Worm (Caenorhabditis elegans) whole organism, early embryonic: ENCODE data around the gene F11C7.7.

ENCODE experiments used
- B0310.2 ChIP-seq: sonication (generic microtip); optimal IDR thresholded peaks from 2 replicates; lab custom pipeline; 2016; ENCODE audit warnings: mild to moderate bottlenecking, missing genetic modification characterization, missing compliant biosample characterization
- F13C5.2 ChIP-seq: sonication (generic microtip); optimal IDR thresholded peaks from 2 replicates; lab custom pipeline; 2017; ENCODE audit warnings: mild to moderate bottlenecking, missing genetic modification characterization, inconsistent platforms, missing compliant biosample characterization
- aly-1 ChIP-seq: sonication (generic microtip); optimal IDR thresholded peaks from 2 replicates; lab custom pipeline; 2016; ENCODE audit warnings: missing genetic modification characterization, missing compliant biosample characterization
- ama-1 ChIP-seq: fragments of 150-350 bp; optimal IDR thresholded peaks from 2 replicates; lab custom pipeline; 2014
- hmg-4 ChIP-seq: fragments of 200-800 bp; sonication (Bioruptor generic); optimal IDR thresholded peaks from 2 replicates; lab custom pipeline; 2018; ENCODE audit warnings: mild to moderate bottlenecking, missing genetic modification characterization, missing compliant biosample characterization
- hnd-1 ChIP-seq: sonication (generic microtip); optimal IDR thresholded peaks from 2 replicates; lab custom pipeline; 2016; ENCODE audit warnings: missing genetic modification characterization, missing compliant biosample characterization
- scrt-1 ChIP-seq: fragments of 200-800 bp; sonication (Bioruptor generic); IDR thresholded peaks from 2 replicates; pipeline ENCODE4 v1.3.6; 2022; ENCODE audit warnings: missing genetic modification characterization, missing compliant biosample characterization
- sea-1 ChIP-seq: fragments of 200-800 bp; sonication (Bioruptor generic); conservative IDR thresholded peaks from 2 replicates; pipeline ENCODE4 v1.3.6; 2022; ENCODE audit warnings: missing genetic modification characterization, missing compliant biosample characterization
- tbx-11 ChIP-seq: fragments of 200-800 bp; sonication (Bioruptor generic); IDR thresholded peaks from 2 replicates; pipeline ENCODE4 v1.3.6; 2022; ENCODE audit warnings: missing genetic modification characterization, missing compliant biosample characterization
- tra-4 ChIP-seq: sonication (generic microtip); optimal IDR thresholded peaks from 2 replicates; lab custom pipeline; 2017; ENCODE audit warnings: missing genetic modification characterization, missing compliant biosample characterization

ce11 chrX:17438386-17438785 lies 40.0 kb downstream of the F11C7.7 start, which contains the start of gene C36E6.8:
- TF ChIP-seq ama-1 (lab: Kevin White, UChicago) = no peak
- no peak for TF ChIP-seq aly-1
- no peak for TF ChIP-seq F13C5.2
- TF ChIP-seq hnd-1 = no peak
- TF ChIP-seq sea-1 (GFP tag; lab: Robert Waterston, UW) = no peak
- TF ChIP-seq B0310.2 = no peak
- no peak for TF ChIP-seq tra-4 (tag; lab: Kevin White, UChicago)
- TF ChIP-seq scrt-1 (GFP tag; lab: Robert Waterston, UW) = no peak
- TF ChIP-seq tbx-11 (GFP tag; lab: Robert Waterston, UW) = no peak
- no peak for TF ChIP-seq hmg-4 (GFP tag; lab: Kevin White, UChicago)
